Worm (Caenorhabditis elegans): Measurements from ENCODE around the gene helq-1.

- no peak for TF ChIP-seq klf-2 (GFP tag; conservative IDR thresholded peaks at IDR 0.05)
- TF ChIP-seq flt-1 (GFP tag; IDR thresholded peaks at IDR 0.05) = no peak
- TF ChIP-seq med-1 (GFP tag; optimal IDR thresholded peaks at IDR 0.05; ENCODE audit: insufficient read depth) = no peak
- TF ChIP-seq ztf-29 (GFP tag; IDR thresholded peaks at IDR 0.05) = no peak
- TF ChIP-seq cog-1 (tag; optimal IDR thresholded peaks at IDR 0.05) = no peak
- no peak for TF ChIP-seq ztf-23 (GFP tag; IDR thresholded peaks at IDR 0.05)
- TF ChIP-seq tab-1 (GFP tag; IDR thresholded peaks at IDR 0.05) = no peak
These were observed 25.9 kb upstream of the helq-1 start for ce11 chrIII:612759-613158.

Data from whole organism, midembryonic.